Fruit fly (Drosophila melanogaster): Measurements from ENCODE around the gene Ald1.

The Ald1 gene

dm6 chr3R:26261244-26261788, at the start of gene Ald1 (continued):
- TF ChIP-seq lab (GFP tag; optimal IDR thresholded peaks at IDR 0.05): peak; percentile 48
- peak; percentile 13 for TF ChIP-seq CG12659 (GFP tag; optimal IDR thresholded peaks at IDR 0.05)
- no peak for TF ChIP-seq chn (GFP tag; optimal IDR thresholded peaks at IDR 0.05)
- TF ChIP-seq NFAT (GFP tag; IDR thresholded peaks at IDR 0.05): peak; percentile 30; the same call in 1 of the 2 replicates
- TF ChIP-seq CG18599 (GFP tag; optimal IDR thresholded peaks at IDR 0.05): peak; percentile 77
- TF ChIP-seq CG10543 (GFP tag; optimal IDR thresholded peaks at IDR 0.05): peak; percentile 91
- no peak for TF ChIP-seq CG3065 (GFP tag; optimal IDR thresholded peaks at IDR 0.05)
- peak; percentile 92 for TF ChIP-seq CG11504 (tag; optimal IDR thresholded peaks at IDR 0.05)
- peak; percentile 48 for TF ChIP-seq CG13894 (tag; optimal IDR thresholded peaks at IDR 0.05)
- TF ChIP-seq knrl (GFP tag; IDR thresholded peaks at IDR 0.05; ENCODE audit: partially characterized antibody): 0 out of 3 replicates have a peak, but pooled peaks have one; percentile 28
- TF ChIP-seq E2f2 (GFP tag; IDR thresholded peaks at IDR 0.05): peak; percentile 95
- peak; percentile 7 for TF ChIP-seq Ets97D (GFP tag; optimal IDR thresholded peaks at IDR 0.05)
- TF ChIP-seq CG7556 (GFP tag; optimal IDR thresholded peaks at IDR 0.05): peak; percentile 6
- peak; percentile 81 for TF ChIP-seq CG34376 (GFP tag; optimal IDR thresholded peaks at IDR 0.05)
- peak; percentile 58; the same call in 1 of the 2 replicates for TF ChIP-seq CG16779 (GFP tag; IDR thresholded peaks at IDR 0.05)
- 0 out of 3 replicates have a peak, but pooled peaks have one; percentile 33 for TF ChIP-seq CG16813 (GFP tag; IDR thresholded peaks at IDR 0.05; ENCODE audit: partially characterized antibody)
- 0 out of 2 replicates have a peak, but pooled peaks have one; percentile 35 for TF ChIP-seq sna (GFP tag; IDR thresholded peaks at IDR 0.05; ENCODE audit: partially characterized antibody)
- no peak for TF ChIP-seq fd3F (GFP tag; optimal IDR thresholded peaks at IDR 0.05)
- TF ChIP-seq bab2 (GFP tag; optimal IDR thresholded peaks at IDR 0.05): no peak
- TF ChIP-seq Adf1 (GFP tag; IDR thresholded peaks at IDR 0.05): peak; percentile 99
- TF ChIP-seq ERR (GFP tag; optimal IDR thresholded peaks at IDR 0.05): peak; percentile 100
- TF ChIP-seq CG6791 (GFP tag; IDR thresholded peaks at IDR 0.05; ENCODE audit: partially characterized antibody): 0 out of 3 replicates have a peak, but pooled peaks have one; percentile 20
- TF ChIP-seq CG11723 (GFP tag; optimal IDR thresholded peaks at IDR 0.05): no peak
- TF ChIP-seq ci (GFP tag; IDR thresholded peaks at IDR 0.05): peak; percentile 43; the same call in 2 of the 3 replicates
- peak in 1 of 2 experiments; percentile 25 for TF ChIP-seq Hr51 (GFP tag; optimal IDR thresholded peaks at IDR 0.05)
- TF ChIP-seq gfzf (GFP tag; optimal IDR thresholded peaks at IDR 0.05): peak; percentile 83
- peak; percentile 65 for TF ChIP-seq CG13287 (GFP tag; IDR thresholded peaks at IDR 0.05; ENCODE audit: partially characterized antibody)
- peak; percentile 91 for TF ChIP-seq Dp (GFP tag; optimal IDR thresholded peaks at IDR 0.05)
- peak; percentile 77 for TF ChIP-seq Vsx1 (GFP tag; optimal IDR thresholded peaks at IDR 0.05)
- peak; percentile 85 for TF ChIP-seq sens (GFP tag)
- peak; percentile 36 for TF ChIP-seq sqz (GFP tag; optimal IDR thresholded peaks at IDR 0.05)
- TF ChIP-seq Bgb (GFP tag; IDR thresholded peaks at IDR 0.05; ENCODE audit: partially characterized antibody): peak; percentile 45; the same call in 1 of the 2 replicates
- TF ChIP-seq zen2 (GFP tag; IDR thresholded peaks at IDR 0.05; ENCODE audit: partially characterized antibody): peak; percentile 48; the same call in 1 of the 3 replicates
- TF ChIP-seq CG2120 (GFP tag; optimal IDR thresholded peaks at IDR 0.05): peak; percentile 15
- TF ChIP-seq CG12155 (GFP tag; optimal IDR thresholded peaks at IDR 0.05): peak; percentile 99
- peak; percentile 75 for TF ChIP-seq cwo (GFP tag; optimal IDR thresholded peaks at IDR 0.05)
- no peak for TF ChIP-seq Dek (tag; optimal IDR thresholded peaks at IDR 0.05)
- no peak for TF ChIP-seq Gug (GFP tag; IDR thresholded peaks at IDR 0.05)
- TF ChIP-seq Usf (GFP tag; optimal IDR thresholded peaks at IDR 0.05): no peak
- peak; percentile 5; the same call in 1 of the 2 replicates for TF ChIP-seq peb (GFP tag; IDR thresholded peaks at IDR 0.05)
- TF ChIP-seq Fer1 (GFP tag; optimal IDR thresholded peaks at IDR 0.05): peak; percentile 61
- TF ChIP-seq bowl (GFP tag; IDR thresholded peaks at IDR 0.05): peak; percentile 14; the same call in 1 of the 2 replicates
- peak; percentile 49; the same call in 1 of the 3 replicates for TF ChIP-seq Dbx (GFP tag; IDR thresholded peaks at IDR 0.05)
- peak; percentile 24; the same call in 1 of the 2 replicates for TF ChIP-seq amos (GFP tag; IDR thresholded peaks at IDR 0.05; ENCODE audit: partially characterized antibody)
- peak; percentile 45; the same call in 1 of the 3 replicates for TF ChIP-seq gce (GFP tag; IDR thresholded peaks at IDR 0.05)
- TF ChIP-seq pzg (GFP tag; optimal IDR thresholded peaks at IDR 0.05): peak; percentile 58
- TF ChIP-seq Nf-YC (tag; optimal IDR thresholded peaks at IDR 0.05): peak; percentile 40
